Worm (Caenorhabditis elegans) whole organism, L1 larva: Measurements from ENCODE around the gene Y55B1BL.2.

Source experiments
- C16A3.4 ChIP-seq: fragments of 150-350 bp; optimal IDR thresholded peaks from 2 replicates; lab custom pipeline; 2014; ENCODE audit warnings: missing biosample characterization, missing genetic modification characterization
- C34B4.2 ChIP-seq: sonication (generic microtip); optimal IDR thresholded peaks from 2 replicates; lab custom pipeline; 2017; ENCODE audit warnings: mild to moderate bottlenecking, missing genetic modification characterization, missing compliant biosample characterization
- Y116A8C.19 ChIP-seq: sonication (generic microtip); optimal IDR thresholded peaks from 2 replicates; lab custom pipeline; 2016; ENCODE audit warnings: missing compliant biosample characterization, missing genetic modification characterization, borderline replicate concordance
- aha-1 ChIP-seq: fragments of 150-350 bp; optimal IDR thresholded peaks from 2 replicates; lab custom pipeline; 2014; ENCODE audit warnings: missing biosample characterization, missing genetic modification characterization
- ceh-63 ChIP-seq: fragments of 200-800 bp; sonication (Bioruptor generic); optimal IDR thresholded peaks from 2 replicates; lab custom pipeline; 2018; ENCODE audit warnings: mild to moderate bottlenecking, missing genetic modification characterization, missing compliant biosample characterization
- ceh-82 ChIP-seq, 3 experiments: fragments of 150-350 bp in 1 of 3; sonication (generic microtip) in 2 of 3; optimal IDR thresholded peaks; 2 replicates each; lab custom pipeline; 2014 to 2017; ENCODE audit warnings: missing biosample characterization in 3 of 3, missing genetic modification characterization in 3 of 3
- ceh-88 ChIP-seq: fragments of 200-800 bp; sonication (Bioruptor generic); IDR thresholded peaks from 2 replicates; pipeline ENCODE4 v1.3.6; 2022; ENCODE audit warnings: missing genetic modification characterization, missing compliant biosample characterization
- dpl-1 ChIP-seq, 3 experiments: fragments of 150-350 bp in 2 of 3; sonication (generic microtip) in 1 of 3; optimal IDR thresholded peaks; 2 replicates each; lab custom pipeline; 2014 to 2017; ENCODE audit warnings: missing biosample characterization in 3 of 3, missing genetic modification characterization in 3 of 3, missing genetic modification reagents in 3 of 3
- efl-1 ChIP-seq, 4 experiments: fragments of 150-350 bp; optimal IDR thresholded peaks in 3 of 4; peaks in 1 of 4; 1 replicate in 1 of 4; 2 replicates in 3 of 4; lab custom pipeline; 2014; ENCODE audit warnings: missing biosample characterization in 2 of 4, missing genetic modification characterization in 2 of 4, missing genetic modification reagents in 2 of 4
- efl-3 ChIP-seq: fragments of 200-800 bp; sonication (Bioruptor generic); optimal IDR thresholded peaks from 2 replicates; lab custom pipeline; 2018; ENCODE audit warnings: mild to moderate bottlenecking, missing genetic modification characterization, missing compliant biosample characterization
- egl-27 ChIP-seq, 2 experiments: fragments of 150-350 bp in 1 of 2; sonication (generic microtip); optimal IDR thresholded peaks; 3 replicates each; lab custom pipeline; 2017 to 2018; ENCODE audit warnings: missing biosample characterization in 2 of 2, missing genetic modification characterization in 2 of 2, missing genetic modification reagents in 2 of 2
- elt-2 ChIP-seq: sonication (generic microtip); optimal IDR thresholded peaks from 2 replicates; lab custom pipeline; 2016; ENCODE audit warnings: missing genetic modification characterization, mild to moderate bottlenecking, inconsistent platforms, missing compliant biosample characterization, missing genetic modification reagents
- elt-3 ChIP-seq, 6 experiments: fragments of 150-350 bp in 1 of 6; sonication (generic microtip); optimal IDR thresholded peaks; 2 replicates each; lab custom pipeline; 2017 to 2018; ENCODE audit warnings: missing biosample characterization in 6 of 6, missing genetic modification characterization in 6 of 6, inconsistent platforms in 1 of 6
- fkh-10 ChIP-seq: sonication (generic microtip); optimal IDR thresholded peaks from 2 replicates; lab custom pipeline; 2017; ENCODE audit warnings: missing biosample characterization, missing genetic modification reagents, missing genetic modification characterization
- fkh-4 ChIP-seq: sonication (generic microtip); optimal IDR thresholded peaks from 2 replicates; lab custom pipeline; 2016; ENCODE audit warnings: missing compliant biosample characterization, missing genetic modification characterization, borderline replicate concordance
- fos-1 ChIP-seq: fragments of 150-350 bp; optimal IDR thresholded peaks from 2 replicates; lab custom pipeline; 2014; ENCODE audit warnings: missing biosample characterization, missing genetic modification characterization
- grh-1 ChIP-seq: fragments of 200-800 bp; sonication (Bioruptor generic); IDR thresholded peaks from 2 replicates; pipeline ENCODE4 v1.3.6; 2022; ENCODE audit warnings: missing genetic modification reagents, missing genetic modification characterization, missing compliant biosample characterization
- hlh-4 ChIP-seq: sonication (generic microtip); optimal IDR thresholded peaks from 2 replicates; lab custom pipeline; 2016; ENCODE audit warnings: mild to moderate bottlenecking, missing genetic modification characterization, missing compliant biosample characterization
- hpl-2 ChIP-seq: fragments of 150-350 bp; optimal IDR thresholded peaks from 2 replicates; lab custom pipeline; 2014; ENCODE audit warnings: missing biosample characterization, missing genetic modification reagents, missing genetic modification characterization
- lin-13 ChIP-seq: fragments of 150-350 bp; optimal IDR thresholded peaks from 2 replicates; lab custom pipeline; 2014; ENCODE audit warnings: missing biosample characterization, missing genetic modification reagents, missing genetic modification characterization
- lin-14 ChIP-seq: fragments of 200-800 bp; sonication (Bioruptor generic); optimal IDR thresholded peaks from 2 replicates; lab custom pipeline; 2018; ENCODE audit warnings: mild to moderate bottlenecking, missing genetic modification characterization, moderate library complexity, missing compliant biosample characterization
- lin-35 ChIP-seq, 2 experiments: fragments of 150-350 bp; optimal IDR thresholded peaks; 2 replicates each; lab custom pipeline; 2014; ENCODE audit warnings: missing biosample characterization in 2 of 2, missing genetic modification characterization in 2 of 2, missing genetic modification reagents in 2 of 2
- lir-3 ChIP-seq: sonication (generic microtip); optimal IDR thresholded peaks from 2 replicates; lab custom pipeline; 2016; ENCODE audit warnings: mild to moderate bottlenecking, missing genetic modification characterization, moderate library complexity, missing compliant biosample characterization; ENCODE audit not compliant: poor library complexity
- lsy-2 ChIP-seq, 2 experiments: fragments of 150-350 bp; optimal IDR thresholded peaks; 2 replicates each; lab custom pipeline; 2014; ENCODE audit warnings: missing biosample characterization in 2 of 2, missing genetic modification characterization in 2 of 2
- mep-1 ChIP-seq: fragments of 150-350 bp; optimal IDR thresholded peaks from 2 replicates; lab custom pipeline; 2014; ENCODE audit warnings: missing biosample characterization, missing genetic modification characterization
- nhr-20 ChIP-seq: sonication (generic microtip); optimal IDR thresholded peaks from 2 replicates; lab custom pipeline; 2016; ENCODE audit warnings: mild to moderate bottlenecking, missing genetic modification characterization, missing compliant biosample characterization
- nhr-237 ChIP-seq: fragments of 150-350 bp; optimal IDR thresholded peaks from 2 replicates; lab custom pipeline; 2014; ENCODE audit warnings: missing biosample characterization, missing genetic modification characterization
- nhr-71 ChIP-seq: sonication (generic microtip); optimal IDR thresholded peaks from 2 replicates; lab custom pipeline; 2016; ENCODE audit warnings: mild to moderate bottlenecking, missing genetic modification characterization, moderate library complexity, missing compliant biosample characterization
- nhr-77 ChIP-seq: fragments of 150-350 bp; optimal IDR thresholded peaks from 2 replicates; lab custom pipeline; 2014; ENCODE audit warnings: missing biosample characterization, missing genetic modification characterization
- nhr-85 ChIP-seq: sonication (generic microtip); peaks from one replicate; lab custom pipeline; 2016; ENCODE audit warnings: missing genetic modification characterization, inconsistent platforms, missing compliant biosample characterization
- pqm-1 ChIP-seq: sonication (generic microtip); optimal IDR thresholded peaks from 3 replicates; lab custom pipeline; 2017; ENCODE audit warnings: missing biosample characterization, missing genetic modification characterization
- rnt-1 ChIP-seq: sonication (generic microtip); optimal IDR thresholded peaks from 2 replicates; lab custom pipeline; 2016; ENCODE audit warnings: mild to moderate bottlenecking, missing genetic modification characterization, moderate library complexity, missing compliant biosample characterization
- skn-1 ChIP-seq: fragments of 150-350 bp; optimal IDR thresholded peaks from 2 replicates; lab custom pipeline; 2014; ENCODE audit warnings: missing biosample characterization, missing genetic modification characterization
- sox-4 ChIP-seq: sonication (generic microtip); optimal IDR thresholded peaks from 2 replicates; lab custom pipeline; 2016; ENCODE audit warnings: missing genetic modification characterization, missing compliant biosample characterization
- tlp-1 ChIP-seq: fragments of 150-350 bp; optimal IDR thresholded peaks from 2 replicates; lab custom pipeline; 2014; ENCODE audit warnings: missing biosample characterization, missing genetic modification characterization
- unc-30 ChIP-seq: sonication (generic microtip); optimal IDR thresholded peaks from 2 replicates; lab custom pipeline; 2017; ENCODE audit warnings: missing biosample characterization, missing genetic modification characterization
- xbp-1 ChIP-seq: sonication (generic microtip); optimal IDR thresholded peaks from 2 replicates; lab custom pipeline; 2016; ENCODE audit warnings: missing genetic modification characterization, missing compliant biosample characterization
- zag-1 ChIP-seq: fragments of 150-350 bp; optimal IDR thresholded peaks from 2 replicates; lab custom pipeline; 2014; ENCODE audit warnings: missing biosample characterization, missing genetic modification characterization
- zip-4 ChIP-seq: fragments of 200-800 bp; sonication (Bioruptor generic); optimal IDR thresholded peaks from 2 replicates; lab custom pipeline; 2018; ENCODE audit warnings: mild to moderate bottlenecking, missing genetic modification characterization, moderate library complexity, missing compliant biosample characterization
- ztf-11 ChIP-seq, 2 experiments: sonication (generic microtip); optimal IDR thresholded peaks; 2 replicates each; lab custom pipeline; 2016 to 2017; ENCODE audit warnings: missing genetic modification characterization in 2 of 2, missing biosample characterization in 1 of 2, missing compliant biosample characterization in 1 of 2

Gene Y55B1BL.2

DNA sequence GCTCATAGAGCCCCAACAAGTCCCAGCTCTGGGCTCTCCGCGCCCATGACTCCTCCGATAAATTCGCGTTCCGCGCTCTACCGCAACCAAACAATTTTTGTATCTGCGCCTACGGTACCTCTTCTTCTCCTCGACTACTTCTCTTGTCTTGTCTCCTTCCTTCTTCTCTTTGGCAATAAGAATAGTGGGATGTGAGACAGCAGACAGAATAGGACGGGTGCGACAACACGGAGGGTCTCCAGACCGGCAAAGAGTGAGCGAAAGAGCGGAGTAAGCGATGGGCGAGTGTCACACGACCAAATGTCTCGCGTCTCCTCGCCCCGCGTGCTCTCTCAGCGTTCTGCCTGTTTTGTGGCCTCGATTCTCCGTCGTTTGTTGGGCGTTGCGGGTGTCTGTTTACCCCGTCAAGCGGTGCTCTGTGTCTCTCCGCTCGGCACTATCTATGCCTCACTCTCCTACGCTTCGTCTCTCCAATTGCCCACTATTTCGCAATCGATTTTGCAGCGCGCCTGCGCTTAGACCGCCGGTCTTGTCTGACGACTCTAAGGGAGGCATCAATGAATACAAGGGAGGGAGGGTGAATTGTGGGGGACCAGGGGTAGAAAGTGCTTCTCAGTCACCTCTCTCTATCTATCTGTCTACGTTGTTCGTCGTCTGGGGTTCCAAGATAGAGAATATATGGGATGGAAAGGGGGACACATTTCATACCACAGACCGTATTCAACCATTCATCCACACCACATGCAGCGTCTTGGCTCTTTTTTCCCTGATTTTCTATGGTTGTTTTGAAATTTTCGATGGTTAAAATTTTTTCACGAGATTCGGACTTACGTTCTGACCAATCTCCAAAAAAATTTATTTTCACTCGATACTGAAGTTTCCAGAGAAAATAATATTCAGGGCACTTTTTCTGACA lies 47.8 kb upstream of the Y55B1BL.2 start, which contains the start of gene gei-4 (continued):
- TF ChIP-seq fkh-4 (tag; lab: Kevin White, UChicago) (peak; percentile 38), nhr-85 (tag; lab: Kevin White, UChicago) (peak; percentile 95), hpl-2 (GFP tag; lab: Kevin White, UChicago) (no peak), C16A3.4 (tag; lab: Kevin White, UChicago) (peak; percentile 9), ceh-88 (GFP tag; lab: Robert Waterston, UW) (peak; percentile 57; the same call in 1 of the 2 replicates), tlp-1 (tag; lab: Kevin White, UChicago) (no peak), fkh-10 (GFP tag; lab: Kevin White, UChicago) (peak; percentile 71), C34B4.2 (tag; lab: Kevin White, UChicago) (no peak)

DNA sequence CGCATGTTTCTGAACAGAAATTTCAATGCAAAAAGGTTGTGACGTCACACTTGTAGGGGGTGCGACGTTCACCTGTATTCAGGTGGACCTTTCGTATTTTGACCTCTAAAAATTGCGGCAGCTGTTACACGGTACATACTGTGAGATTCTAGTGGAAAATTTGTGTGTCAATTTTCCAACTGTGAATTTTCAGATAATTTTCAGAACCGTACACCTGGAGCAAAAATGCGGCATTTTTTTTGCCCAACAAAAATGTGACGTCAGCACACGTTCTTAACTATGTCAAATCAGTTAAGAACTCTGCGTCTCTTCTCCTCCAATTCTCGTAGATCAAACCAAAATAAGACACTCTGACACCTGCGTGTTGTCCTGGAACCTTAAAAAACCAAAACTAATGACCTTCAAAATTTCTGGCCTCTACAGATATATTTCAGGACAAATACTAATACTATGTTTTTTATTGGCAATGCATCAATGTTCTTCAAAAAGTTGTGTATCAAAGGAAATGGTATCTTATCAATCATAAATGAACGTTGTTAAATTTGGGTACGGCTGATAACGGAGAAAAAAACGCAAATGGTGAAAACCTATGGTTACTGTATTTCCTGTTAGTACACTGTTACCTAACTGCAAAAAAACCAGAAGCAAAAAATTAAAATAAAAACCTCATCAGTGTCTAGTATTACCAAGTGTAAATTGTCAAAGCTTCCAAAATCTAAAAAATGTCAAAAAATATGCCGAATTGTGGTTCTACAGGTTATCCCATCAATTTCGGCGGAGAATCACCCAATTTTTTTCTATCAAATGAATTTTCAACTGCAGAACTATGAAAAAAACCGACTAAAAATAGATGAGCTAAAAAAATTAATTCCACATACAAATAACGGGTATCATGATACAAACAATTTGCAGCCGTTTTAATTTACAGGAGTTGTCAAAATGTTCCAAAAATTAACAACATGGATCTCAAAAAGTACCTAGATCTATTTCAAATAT lies 45.4 kb upstream of the Y55B1BL.2 start:
- TF ChIP-seq nhr-237 (no peak), unc-30 (tag; lab: Kevin White, UChicago) (no peak), mep-1 (tag; lab: Kevin White, UChicago) (peak; percentile 14), egl-27 (tag; optimal IDR thresholded peaks at IDR 0.05; lab: Kevin White, UChicago) (no peak), lin-35 (GFP tag; optimal IDR thresholded peaks at IDR 0.05; lab: Kevin White, UChicago) (peak in 1 of 2 experiments; percentile 18), grh-1 (GFP tag; lab: Robert Waterston, UW) (no peak), efl-1 (optimal IDR thresholded peaks at IDR 0.05; lab: Kevin White, UChicago) (no peak), efl-1 (GFP tag; optimal IDR thresholded peaks at IDR 0.05 in 1 of 2; lab: Kevin White, UChicago) (peak in 1 of 2 experiments; percentile 85), lin-14 (GFP tag; lab: Kevin White, UChicago) (peak; percentile 11), fos-1 (tag; lab: Kevin White, UChicago) (peak; percentile 25), ceh-63 (GFP tag; lab: Kevin White, UChicago) (no peak), rnt-1 (tag; lab: Kevin White, UChicago) (no peak), nhr-71 (tag; lab: Kevin White, UChicago) (peak; percentile 17), hpl-2 (GFP tag; lab: Kevin White, UChicago) (peak; percentile 24), nhr-85 (tag; lab: Kevin White, UChicago) (peak; percentile 56), lsy-2 (tag; optimal IDR thresholded peaks at IDR 0.05; lab: Kevin White, UChicago) (peak in 1 of 2 experiments; percentile 29), elt-2 (peak; percentile 56), elt-3 (tag; optimal IDR thresholded peaks at IDR 0.05; lab: Kevin White, UChicago) (peak in 2 of 6 experiments; percentile 35 to 53)

DNA sequence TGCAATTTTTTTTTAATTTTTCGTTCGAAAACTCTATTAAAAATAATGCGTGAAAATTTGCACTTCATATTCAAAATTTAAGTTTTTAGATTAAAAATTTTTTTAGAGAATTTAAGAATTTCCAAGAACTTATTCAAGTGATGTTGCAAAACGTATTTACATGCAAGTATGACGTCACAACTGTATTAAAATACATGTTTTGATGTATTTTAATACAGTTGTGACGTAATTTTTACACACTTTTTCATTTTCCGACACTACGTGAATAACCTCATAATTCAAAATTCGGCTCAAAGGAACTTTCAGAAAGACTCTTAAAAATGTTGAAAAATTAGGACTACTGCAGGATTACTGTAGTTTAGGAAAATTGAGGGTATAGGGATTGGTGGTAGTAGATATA lies 44.5 kb upstream of the Y55B1BL.2 start:
- TF ChIP-seq elt-3 (tag; optimal IDR thresholded peaks at IDR 0.05; lab: Kevin White, UChicago) (no peak), nhr-237 (no peak), nhr-77 (tag; lab: Kevin White, UChicago) (no peak), xbp-1 (tag; lab: Kevin White, UChicago) (no peak), ceh-82 (tag; optimal IDR thresholded peaks at IDR 0.05; lab: Kevin White, UChicago) (no peak)
- TF ChIP-seq, all 84 proteins: peak for 0

DNA sequence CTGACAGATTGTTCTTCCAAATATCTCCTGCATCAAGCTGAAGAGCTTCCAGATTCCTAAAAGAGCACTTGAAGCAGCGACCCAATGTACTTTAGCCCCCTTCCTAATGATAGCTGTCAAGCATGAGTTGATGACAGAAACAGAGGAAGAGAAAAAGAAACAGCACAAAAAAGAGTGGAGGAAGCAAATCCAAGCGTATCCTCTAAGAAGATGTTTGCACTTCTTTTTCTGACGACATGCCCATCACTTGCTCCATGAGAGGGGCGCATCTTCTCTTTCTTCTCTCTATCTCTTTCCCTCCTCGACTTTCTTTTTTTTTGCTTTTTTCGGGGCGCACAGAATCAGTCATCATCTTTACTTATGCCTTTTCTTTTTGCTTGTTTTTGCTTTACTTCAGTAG lies 42.2 kb upstream of the Y55B1BL.2 start:
- TF ChIP-seq xbp-1 (tag; lab: Kevin White, UChicago) (no peak), pqm-1 (no peak), ztf-11 (tag; optimal IDR thresholded peaks at IDR 0.05; lab: Kevin White, UChicago) (no peak), sox-4 (tag; lab: Kevin White, UChicago) (no peak), ceh-82 (tag; optimal IDR thresholded peaks at IDR 0.05; lab: Kevin White, UChicago) (peak in 1 of 3 experiments; percentile 58), zag-1 (no peak), skn-1 (tag; lab: Kevin White, UChicago) (no peak), lin-14 (GFP tag; lab: Kevin White, UChicago) (peak; percentile 67), C16A3.4 (tag; lab: Kevin White, UChicago) (no peak), lin-13 (GFP tag; lab: Kevin White, UChicago) (no peak), aha-1 (tag; lab: Kevin White, UChicago) (no peak), fkh-10 (GFP tag; lab: Kevin White, UChicago) (peak; percentile 17), nhr-20 (tag; lab: Kevin White, UChicago) (no peak), efl-3 (GFP tag; lab: Kevin White, UChicago) (no peak), hlh-4 (tag; lab: Kevin White, UChicago) (no peak), dpl-1 (GFP tag; optimal IDR thresholded peaks at IDR 0.05; lab: Kevin White, UChicago) (no peak), lir-3 (no peak), rnt-1 (tag; lab: Kevin White, UChicago) (no peak), zip-4 (no peak), Y116A8C.19 (tag; lab: Kevin White, UChicago) (no peak), elt-2 (no peak)
